Worm (Caenorhabditis elegans) whole organism, L4 larva: ENCODE data around the gene K01D12.8.
A peak's percentile ranks its signal among the peaks of the same experiment; 100 is the strongest.

Experiments used
- F10B5.3 ChIP-seq: sonication (generic microtip); optimal IDR thresholded peaks from 2 replicates; lab custom pipeline; 2016; ENCODE audit warnings: mild to moderate bottlenecking, missing genetic modification characterization, missing compliant biosample characterization
- F26F4.8 ChIP-seq: fragments of 200-800 bp; sonication (Bioruptor generic); conservative IDR thresholded peaks from 2 replicates; pipeline ENCODE4 v1.3.6; 2022; ENCODE audit warnings: missing genetic modification characterization, missing compliant biosample characterization
- F37D6.2 ChIP-seq: sonication (generic microtip); optimal IDR thresholded peaks from 2 replicates; lab custom pipeline; 2016; ENCODE audit warnings: mild to moderate bottlenecking, missing genetic modification characterization, missing compliant biosample characterization
- F44E2.7 ChIP-seq: fragments of 200-800 bp; sonication (Bioruptor generic); IDR thresholded peaks from 2 replicates; pipeline ENCODE4 v2.1.2; 2022; ENCODE audit warnings: missing genetic modification characterization, missing compliant biosample characterization
- F49E8.2 ChIP-seq: sonication (generic microtip); optimal IDR thresholded peaks from 2 replicates; lab custom pipeline; 2016; ENCODE audit warnings: missing compliant biosample characterization, mild to moderate bottlenecking, missing genetic modification characterization, borderline replicate concordance
- T20F7.1 ChIP-seq: fragments of 200-800 bp; sonication (Bioruptor generic); optimal IDR thresholded peaks from 2 replicates; lab custom pipeline; 2018; ENCODE audit warnings: mild to moderate bottlenecking, missing genetic modification characterization, missing compliant biosample characterization
- Y105C5A.15 ChIP-seq: fragments of 200-800 bp; sonication (Bioruptor generic); IDR thresholded peaks from 2 replicates; pipeline ENCODE4 v1.3.6; 2022; ENCODE audit warnings: missing genetic modification characterization, missing compliant biosample characterization
- Y5F2A.4 ChIP-seq: fragments of 200-800 bp; sonication (Bioruptor generic); optimal IDR thresholded peaks from 2 replicates; lab custom pipeline; 2018; ENCODE audit warnings: mild to moderate bottlenecking, missing genetic modification characterization, missing compliant biosample characterization
- aha-1 ChIP-seq: fragments of 150-350 bp; peaks from one replicate; lab custom pipeline; 2014; ENCODE audit warnings: missing biosample characterization, missing genetic modification characterization
- aly-2 ChIP-seq: sonication (generic microtip); optimal IDR thresholded peaks from 2 replicates; lab custom pipeline; 2018; ENCODE audit warnings: missing biosample characterization, missing genetic modification characterization
- attf-4 ChIP-seq: sonication (generic microtip); optimal IDR thresholded peaks from 3 replicates; lab custom pipeline; 2017; ENCODE audit warnings: missing biosample characterization, missing genetic modification characterization
- ceh-20 ChIP-seq: fragments of 200-800 bp; sonication (Bioruptor generic); IDR thresholded peaks from 2 replicates; pipeline ENCODE4 v1.3.6; 2022; ENCODE audit warnings: missing genetic modification reagents, missing genetic modification characterization, missing compliant biosample characterization
- ceh-32 ChIP-seq: sonication (generic microtip); optimal IDR thresholded peaks from 2 replicates; lab custom pipeline; 2016; ENCODE audit warnings: mild to moderate bottlenecking, missing genetic modification characterization, missing compliant biosample characterization; ENCODE audit not compliant: poor library complexity
- ceh-44 ChIP-seq: fragments of 200-800 bp; sonication (Bioruptor generic); IDR thresholded peaks from 2 replicates; pipeline ENCODE4 v1.3.6; 2022; ENCODE audit warnings: missing genetic modification reagents, missing genetic modification characterization, missing compliant biosample characterization
- ces-1 ChIP-seq: fragments of 150-350 bp; sonication (generic microtip); optimal IDR thresholded peaks from 4 replicates; lab custom pipeline; 2014; ENCODE audit warnings: missing biosample characterization, missing genetic modification reagents, missing genetic modification characterization
- ctbp-1 ChIP-seq: fragments of 200-800 bp; sonication (Bioruptor generic); IDR thresholded peaks from 2 replicates; pipeline ENCODE4 v1.3.6; 2022; ENCODE audit warnings: missing genetic modification reagents, missing genetic modification characterization, missing compliant biosample characterization
- daf-8 ChIP-seq: fragments of 200-800 bp; sonication (Bioruptor generic); IDR thresholded peaks from 2 replicates; pipeline ENCODE4 v1.3.6; 2022; ENCODE audit warnings: missing genetic modification characterization, missing compliant biosample characterization
- dmd-6 ChIP-seq: fragments of 200-800 bp; sonication (Bioruptor generic); IDR thresholded peaks from 2 replicates; pipeline ENCODE4 v1.3.6; 2022; ENCODE audit warnings: missing genetic modification reagents, missing genetic modification characterization, missing compliant biosample characterization
- dpl-1 ChIP-seq: fragments of 150-350 bp; optimal IDR thresholded peaks from 2 replicates; lab custom pipeline; 2014; ENCODE audit warnings: missing biosample characterization, missing genetic modification reagents, missing genetic modification characterization
- fkh-10 ChIP-seq: fragments of 150-350 bp; optimal IDR thresholded peaks from 2 replicates; lab custom pipeline; 2014; ENCODE audit warnings: missing biosample characterization, missing genetic modification reagents, missing genetic modification characterization
- lin-15B ChIP-seq: fragments of 150-350 bp; sonication (generic microtip); optimal IDR thresholded peaks from 3 replicates; lab custom pipeline; 2014; ENCODE audit warnings: missing biosample characterization, missing genetic modification characterization
- lir-3 ChIP-seq: sonication (generic microtip); optimal IDR thresholded peaks from 2 replicates; lab custom pipeline; 2016; ENCODE audit warnings: mild to moderate bottlenecking, missing genetic modification characterization, missing compliant biosample characterization
- madf-9 ChIP-seq: fragments of 200-800 bp; sonication (Bioruptor generic); conservative IDR thresholded peaks from 2 replicates; pipeline ENCODE4 v1.3.6; 2022; ENCODE audit warnings: missing genetic modification reagents, missing genetic modification characterization, missing compliant biosample characterization
- mdt-29 ChIP-seq: fragments of 200-800 bp; sonication (Bioruptor generic); IDR thresholded peaks from 2 replicates; pipeline ENCODE4 v1.3.6; 2022; ENCODE audit warnings: missing genetic modification reagents, missing genetic modification characterization, missing compliant biosample characterization
- mxl-3 ChIP-seq: fragments of 200-800 bp; sonication (Bioruptor generic); optimal IDR thresholded peaks from 2 replicates; lab custom pipeline; 2018; ENCODE audit warnings: mild to moderate bottlenecking, missing genetic modification characterization, missing compliant biosample characterization
- nhr-10 ChIP-seq: fragments of 150-350 bp; optimal IDR thresholded peaks from 2 replicates; lab custom pipeline; 2014; ENCODE audit warnings: missing biosample characterization, missing genetic modification characterization
- nhr-102 ChIP-seq: sonication (generic microtip); optimal IDR thresholded peaks from 2 replicates; lab custom pipeline; 2016; ENCODE audit warnings: mild to moderate bottlenecking, missing genetic modification characterization, moderate library complexity, missing compliant biosample characterization
- nhr-237 ChIP-seq: sonication (generic microtip); optimal IDR thresholded peaks from 2 replicates; lab custom pipeline; 2017; ENCODE audit warnings: missing biosample characterization, missing genetic modification characterization
- nhr-41 ChIP-seq: fragments of 200-800 bp; sonication (Bioruptor generic); IDR thresholded peaks from 2 replicates; pipeline ENCODE4 v1.3.6; 2022; ENCODE audit warnings: missing genetic modification reagents, missing genetic modification characterization, missing compliant biosample characterization
- nhr-48 ChIP-seq: sonication (generic microtip); optimal IDR thresholded peaks from 2 replicates; lab custom pipeline; 2016; ENCODE audit warnings: mild to moderate bottlenecking, missing genetic modification characterization, missing compliant biosample characterization
- nhr-6 ChIP-seq: fragments of 150-350 bp; optimal IDR thresholded peaks from 2 replicates; lab custom pipeline; 2014; ENCODE audit warnings: missing biosample characterization, missing genetic modification characterization
- nhr-76 ChIP-seq: fragments of 150-350 bp; optimal IDR thresholded peaks from 2 replicates; lab custom pipeline; 2014; ENCODE audit warnings: missing biosample characterization, missing genetic modification characterization
- nhr-77 ChIP-seq: fragments of 150-350 bp; optimal IDR thresholded peaks from 2 replicates; lab custom pipeline; 2014; ENCODE audit warnings: missing biosample characterization, missing genetic modification characterization
- php-3 ChIP-seq: fragments of 200-800 bp; sonication (Bioruptor generic); IDR thresholded peaks from 2 replicates; pipeline ENCODE4 v1.3.6; 2022; ENCODE audit warnings: missing genetic modification reagents, missing genetic modification characterization, missing compliant biosample characterization
- rbr-2 ChIP-seq: sonication (generic microtip); optimal IDR thresholded peaks from 2 replicates; lab custom pipeline; 2016; ENCODE audit warnings: missing genotype, missing genetic modification characterization, missing compliant biosample characterization
- set-16 ChIP-seq: fragments of 200-800 bp; sonication (Bioruptor generic); IDR thresholded peaks from 2 replicates; pipeline ENCODE4 v1.3.6; 2022; ENCODE audit warnings: missing genetic modification reagents, missing genetic modification characterization, missing compliant biosample characterization
- spr-1 ChIP-seq: sonication (generic microtip); optimal IDR thresholded peaks from 2 replicates; lab custom pipeline; 2016; ENCODE audit warnings: mild to moderate bottlenecking, missing genetic modification characterization, missing compliant biosample characterization
- tag-97 ChIP-seq: fragments of 200-800 bp; sonication (Bioruptor generic); IDR thresholded peaks from 2 replicates; pipeline ENCODE4 v1.3.6; 2022; ENCODE audit warnings: missing genetic modification characterization, missing compliant biosample characterization
- unc-39 ChIP-seq: sonication (generic microtip); optimal IDR thresholded peaks from 2 replicates; lab custom pipeline; 2017; ENCODE audit warnings: missing biosample characterization, missing genetic modification characterization
- unc-62 ChIP-seq, 3 experiments: fragments of 150-350 bp in 1 of 3; sonication (generic microtip); optimal IDR thresholded peaks in 2 of 3; peaks in 1 of 3; 1 replicate in 1 of 3; 2 replicates in 2 of 3; lab custom pipeline; 2014 to 2017; ENCODE audit warnings: missing biosample characterization in 3 of 3, missing genetic modification characterization in 3 of 3, missing genetic modification reagents in 3 of 3, missing genotype in 1 of 3
- vab-7 ChIP-seq: fragments of 200-800 bp; sonication (Bioruptor generic); IDR thresholded peaks from 2 replicates; pipeline ENCODE4 v1.3.6; 2022; ENCODE audit warnings: missing genetic modification reagents, missing genetic modification characterization, missing compliant biosample characterization
- ztf-7 ChIP-seq: fragments of 150-350 bp; optimal IDR thresholded peaks from 2 replicates; lab custom pipeline; 2014; ENCODE audit warnings: missing biosample characterization, missing genetic modification characterization

Gene K01D12.8

ce11 chrV:12401383-12401782 is 1.1 kb upstream of the K01D12.8 start, which contains the start of gene K01D12.7:
K01D12.7 (minus strand) TSS chrV:12401483.
- no peak for TF ChIP-seq nhr-237 (tag; lab: Kevin White, UChicago)
- no peak for TF ChIP-seq fkh-10 (GFP tag; lab: Kevin White, UChicago)
- no peak for TF ChIP-seq attf-4 (tag; lab: Kevin White, UChicago)
- no peak for TF ChIP-seq aly-2 (tag; lab: Kevin White, UChicago)
- TF ChIP-seq rbr-2: no peak
- TF ChIP-seq nhr-48 (tag; lab: Kevin White, UChicago): no peak
- TF ChIP-seq ces-1 (GFP tag; lab: Kevin White, UChicago): no peak
- TF ChIP-seq F10B5.3 (tag; lab: Kevin White, UChicago): no peak
- no peak for TF ChIP-seq nhr-6 (tag; lab: Kevin White, UChicago)

- TF ChIP-seq nhr-77: no peak
- no peak for TF ChIP-seq ztf-7
- no peak for TF ChIP-seq F44E2.7 (GFP tag; lab: Robert Waterston, UW)
- no peak for TF ChIP-seq nhr-10 (tag; lab: Kevin White, UChicago)
- TF ChIP-seq nhr-48 (tag; lab: Kevin White, UChicago): peak; percentile 2
- no peak for TF ChIP-seq ceh-44 (GFP tag; lab: Robert Waterston, UW)
- TF ChIP-seq madf-9 (GFP tag; lab: Robert Waterston, UW): no peak
- no peak for TF ChIP-seq lin-15B
- TF ChIP-seq ceh-20 (GFP tag; lab: Robert Waterston, UW): no peak
Observed at ce11 chrV:12404544-12404943, 2.1 kb downstream of the K01D12.8 start, which contains the start of gene K01D12.9. K01D12.9 (minus strand) TSS chrV:12404644.

ce11 chrV:12405929-12406328 is 3.5 kb downstream of the K01D12.8 start, which contains the start of gene K01D12.10:
K01D12.10 (plus strand) TSS chrV:12406229.
- no peak for TF ChIP-seq vab-7

- TF ChIP-seq ztf-7 (no peak), mdt-29 (GFP tag; lab: Robert Waterston, UW) (no peak), daf-8 (GFP tag; lab: Robert Waterston, UW) (no peak), nhr-76 (tag; lab: Kevin White, UChicago) (no peak), nhr-102 (tag; lab: Kevin White, UChicago) (no peak), unc-62 (GFP tag; optimal IDR thresholded peaks at IDR 0.05 in 1 of 2; lab: Kevin White, UChicago) (peak in 1 of 2 experiments; percentile 82), unc-62 (tag; optimal IDR thresholded peaks at IDR 0.05; lab: Kevin White, UChicago) (no peak), nhr-10 (tag; lab: Kevin White, UChicago) (no peak), F37D6.2 (tag; lab: Kevin White, UChicago) (no peak), mxl-3 (GFP tag; lab: Kevin White, UChicago) (no peak), Y105C5A.15 (0 out of 2 replicates have a peak, but pooled peaks have one; percentile 36), F49E8.2 (tag; lab: Kevin White, UChicago) (no peak), set-16 (GFP tag; lab: Robert Waterston, UW) (peak; percentile 78; the same call in 1 of the 2 replicates), Y5F2A.4 (GFP tag; lab: Kevin White, UChicago) (no peak), attf-4 (tag; lab: Kevin White, UChicago) (no peak)
Observed at ce11 chrV:12406514-12406913, 4.1 kb downstream of the K01D12.8 start.

ce11 chrV:12408525-12408924 is 6.1 kb downstream of the K01D12.8 start, which contains the start of gene cdr-4:
cdr-4 (minus strand) TSS chrV:12408625.
- TF ChIP-seq F26F4.8 (GFP tag; lab: Robert Waterston, UW) (no peak), ctbp-1 (GFP tag; lab: Robert Waterston, UW) (no peak), dpl-1 (GFP tag; lab: Kevin White, UChicago) (no peak), dmd-6 (GFP tag; lab: Robert Waterston, UW) (no peak), unc-39 (tag; lab: Kevin White, UChicago) (no peak), F10B5.3 (tag; lab: Kevin White, UChicago) (no peak), nhr-237 (tag; lab: Kevin White, UChicago) (no peak), aha-1 (no peak), php-3 (no peak), T20F7.1 (GFP tag; lab: Kevin White, UChicago) (no peak), Y105C5A.15 (no peak), ceh-32 (tag; lab: Kevin White, UChicago) (no peak), spr-1 (tag; lab: Kevin White, UChicago) (no peak), nhr-41 (no peak), Y5F2A.4 (GFP tag; lab: Kevin White, UChicago) (no peak), nhr-102 (tag; lab: Kevin White, UChicago) (no peak), lir-3 (tag; lab: Kevin White, UChicago) (no peak), tag-97 (GFP tag; lab: Robert Waterston, UW) (no peak)
- TF ChIP-seq, all 104 proteins: peak for 0
